Fruit fly (Drosophila melanogaster) whole organism, wandering third instar larva: ENCODE results near the gene CG5245.

Experiments
- Abd-B ChIP-seq: fragments of >200 bp; optimal IDR thresholded peaks from 2 replicates; lab custom pipeline; 2017; ENCODE audit warnings: missing biosample characterization, missing genetic modification characterization
- CG32264 ChIP-seq: fragments of 200-800 bp; sonication (Bioruptor generic); optimal IDR thresholded peaks from 2 replicates; lab custom pipeline; 2016; ENCODE audit warnings: missing biosample characterization, missing genetic modification characterization
- Dfd ChIP-seq: fragments of >200 bp; optimal IDR thresholded peaks from 2 replicates; lab custom pipeline; 2017; ENCODE audit warnings: missing biosample characterization, missing genetic modification characterization
- Dif ChIP-seq: fragments of 200-275, 200-300 bp; sonication (Bioruptor generic); optimal IDR thresholded peaks from 2 replicates; lab custom pipeline; 2018; ENCODE audit warnings: missing biosample characterization, missing genetic modification characterization; ENCODE audit not compliant: partially characterized antibody
- GATAd ChIP-seq: sonication (Bioruptor generic); optimal IDR thresholded peaks from 2 replicates; lab custom pipeline; 2016; ENCODE audit warnings: missing biosample characterization, missing genetic modification characterization
- Hnf4 ChIP-seq: fragments of 200-800 bp; sonication (Bioruptor generic); optimal IDR thresholded peaks from 2 replicates; lab custom pipeline; 2016; ENCODE audit warnings: missing biosample characterization, mild to moderate bottlenecking, missing genetic modification characterization
- Hr83 ChIP-seq: fragments of 200-300 bp; sonication (Bioruptor generic); optimal IDR thresholded peaks from 2 replicates; lab custom pipeline; 2016; ENCODE audit warnings: missing biosample characterization, mild to moderate bottlenecking, missing genetic modification characterization, moderate library complexity; ENCODE audit not compliant: poor library complexity, severe bottlenecking
- Jra ChIP-seq: sonication (Bioruptor generic); optimal IDR thresholded peaks from 2 replicates; lab custom pipeline; 2016; ENCODE audit warnings: missing biosample characterization, missing genetic modification characterization
- Mio ChIP-seq: sonication (Bioruptor generic); optimal IDR thresholded peaks from 2 replicates; lab custom pipeline; 2016; ENCODE audit warnings: missing biosample characterization, missing genetic modification characterization
- Myc ChIP-seq: fragments of >200 bp; optimal IDR thresholded peaks from 2 replicates; lab custom pipeline; 2017
- N ChIP-seq: fragments of >200 bp; optimal IDR thresholded peaks from 2 replicates; lab custom pipeline; 2018; ENCODE audit warnings: missing biosample characterization, missing external identifiers, missing genetic modification characterization
- OdsH ChIP-seq: fragments of 200-800 bp; sonication (Bioruptor generic); optimal IDR thresholded peaks from 2 replicates; lab custom pipeline; 2016; ENCODE audit warnings: missing biosample characterization, mild to moderate bottlenecking, missing genetic modification characterization
- Rel ChIP-seq, 2 experiments: fragments of 200-800 bp; sonication (Bioruptor generic) in 1 of 2; optimal IDR thresholded peaks; 2 replicates in 1 of 2; 3 replicates in 1 of 2; lab custom pipeline; 2016 to 2019; ENCODE audit warnings: mild to moderate bottlenecking in 2 of 2, missing biosample characterization in 2 of 2, missing genetic modification characterization in 2 of 2, moderate library complexity in 1 of 2
- Sp1 ChIP-seq: fragments of 200-800 bp; sonication (Bioruptor generic); optimal IDR thresholded peaks from 3 replicates; lab custom pipeline; 2019; ENCODE audit warnings: missing biosample characterization, mild to moderate bottlenecking, missing genetic modification characterization, moderate library complexity
- Vsx2 ChIP-seq: fragments of 200-300, 225-300 bp; sonication (Bioruptor generic); optimal IDR thresholded peaks from 2 replicates; lab custom pipeline; 2018; ENCODE audit warnings: missing biosample characterization, missing genetic modification characterization; ENCODE audit not compliant: partially characterized antibody
- br ChIP-seq: fragments of 200-800 bp; sonication (Bioruptor generic); optimal IDR thresholded peaks from 2 replicates; lab custom pipeline; 2016; ENCODE audit warnings: missing biosample characterization, missing genetic modification characterization
- brk ChIP-seq: fragments of 200-800 bp; sonication (Bioruptor generic); optimal IDR thresholded peaks from 2 replicates; lab custom pipeline; 2016; ENCODE audit warnings: missing biosample characterization, mild to moderate bottlenecking, missing genetic modification characterization
- dl ChIP-seq, 2 experiments: fragments of 175-275, 200-275 bp in 1 of 2; fragments of 200-275 bp in 1 of 2; sonication (Bioruptor generic); optimal IDR thresholded peaks; lab custom pipeline; 2018; ENCODE audit warnings: mild to moderate bottlenecking in 2 of 2, missing biosample characterization in 2 of 2, missing genetic modification characterization in 2 of 2, moderate library complexity in 2 of 2; ENCODE audit not compliant: partially characterized antibody in 2 of 2, insufficient read depth in 1 of 2
- dmrt93B ChIP-seq: fragments of 200-800 bp; sonication (Bioruptor generic); optimal IDR thresholded peaks from 2 replicates; lab custom pipeline; 2018; ENCODE audit warnings: missing biosample characterization, mild to moderate bottlenecking, missing genetic modification characterization
- dsf ChIP-seq: sonication (Bioruptor generic); optimal IDR thresholded peaks from 2 replicates; lab custom pipeline; 2016; ENCODE audit warnings: missing biosample characterization, missing genetic modification characterization, borderline replicate concordance
- ey ChIP-seq: fragments of 200-800 bp; sonication (Bioruptor generic); optimal IDR thresholded peaks from 2 replicates; lab custom pipeline; 2016; ENCODE audit warnings: missing biosample characterization, missing genetic modification characterization
- h ChIP-seq: fragments of 200-800 bp; sonication (Bioruptor generic); optimal IDR thresholded peaks from 3 replicates; lab custom pipeline; 2016; ENCODE audit warnings: missing biosample characterization, mild to moderate bottlenecking, missing genetic modification characterization
- jim ChIP-seq: fragments of 175-275, 200-325 bp; sonication (Bioruptor generic); optimal IDR thresholded peaks from 2 replicates; lab custom pipeline; 2016; ENCODE audit warnings: missing biosample characterization, mild to moderate bottlenecking, missing genetic modification characterization
- lola ChIP-seq: fragments of >200 bp; optimal IDR thresholded peaks from 2 replicates; lab custom pipeline; 2017; ENCODE audit warnings: missing biosample characterization, missing genetic modification characterization
- pan ChIP-seq: fragments of >200 bp; optimal IDR thresholded peaks from 2 replicates; lab custom pipeline; 2017
- psq ChIP-seq: fragments of 200-800 bp; sonication (Bioruptor generic); optimal IDR thresholded peaks from 3 replicates; lab custom pipeline; 2017; ENCODE audit warnings: missing biosample characterization, mild to moderate bottlenecking, missing genetic modification characterization, moderate library complexity
- rgr ChIP-seq: fragments of 200-800 bp; sonication (Bioruptor generic); optimal IDR thresholded peaks from 3 replicates; lab custom pipeline; 2016; ENCODE audit warnings: missing biosample characterization, mild to moderate bottlenecking, missing genetic modification characterization
- sv ChIP-seq: fragments of 200-800 bp; sonication (Bioruptor generic); optimal IDR thresholded peaks from 3 replicates; lab custom pipeline; 2016; ENCODE audit warnings: missing biosample characterization, missing genetic modification characterization
- tai ChIP-seq: sonication (Bioruptor generic); optimal IDR thresholded peaks from 2 replicates; lab custom pipeline; 2016; ENCODE audit warnings: missing biosample characterization, missing genetic modification characterization
- usp ChIP-seq: fragments of >200 bp; optimal IDR thresholded peaks from 2 replicates; lab custom pipeline; 2017; ENCODE audit warnings: missing biosample characterization, missing genetic modification characterization
- woc ChIP-seq: sonication (Bioruptor generic); optimal IDR thresholded peaks from 2 replicates; lab custom pipeline; 2016; ENCODE audit warnings: missing biosample characterization, mild to moderate bottlenecking, missing genetic modification characterization

Gene CG5245

DNA sequence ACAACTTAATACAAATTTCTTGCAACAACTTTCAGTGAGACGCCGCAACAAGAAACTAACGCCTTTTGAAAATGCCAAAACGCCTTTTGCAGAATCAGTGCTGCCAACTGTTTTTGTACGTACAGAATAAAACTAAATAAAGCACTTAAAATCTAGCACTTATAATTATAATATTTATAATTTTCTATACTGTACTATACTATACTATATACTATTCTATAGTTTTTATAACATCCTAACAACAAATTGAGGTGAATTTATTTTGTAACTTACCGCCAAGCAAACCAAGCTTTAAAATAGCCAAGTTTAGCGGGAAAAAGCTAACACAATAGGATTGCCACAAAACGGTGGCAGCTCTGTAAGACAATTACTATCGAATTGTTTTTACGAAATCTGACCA lies 4.4 kb downstream of the CG5245 start, which contains the start of the genes Aos1 and Srlp (continued):
- no peak for TF ChIP-seq dl (GFP tag; optimal IDR thresholded peaks at IDR 0.05; lab: Kevin White, UChicago; ENCODE audit: insufficient read depth in 1 of 2, partially characterized antibody in 2 of 2)

DNA sequence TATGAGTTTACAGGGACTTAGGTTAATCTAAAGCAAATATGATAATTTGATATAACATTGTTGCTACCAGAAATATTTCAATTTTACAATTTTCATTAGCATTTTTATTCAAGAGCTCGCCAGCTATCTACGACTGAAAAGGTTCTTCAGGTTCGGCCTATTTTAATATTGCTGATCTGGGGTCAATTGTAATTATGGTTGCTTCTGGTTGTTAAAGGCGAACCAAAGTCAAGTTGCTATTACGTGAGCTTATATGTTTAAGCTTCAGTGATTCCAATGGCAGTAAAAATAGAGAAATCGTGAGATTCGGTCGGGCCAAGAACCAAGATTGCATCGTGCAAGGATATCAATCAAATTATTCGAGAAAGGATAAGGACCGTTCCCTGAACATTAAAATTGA lies 6.6 kb downstream of the CG5245 start, which contains the start of gene Desat2:
TSS of gene Desat2 (plus strand) at position 301 of the 400 bp plus-strand sequence.
- TF ChIP-seq OdsH (GFP tag; lab: Kevin White, UChicago) (no peak), Vsx2 (GFP tag; lab: Kevin White, UChicago) (no peak), Hnf4 (GFP tag; lab: Kevin White, UChicago) (no peak), N (no peak), br (GFP tag; lab: Kevin White, UChicago) (no peak), sv (GFP tag; lab: Kevin White, UChicago) (no peak), brk (GFP tag; lab: Kevin White, UChicago) (no peak), rgr (GFP tag; lab: Kevin White, UChicago) (no peak), Jra (GFP tag; lab: Kevin White, UChicago) (no peak), woc (GFP tag; lab: Kevin White, UChicago) (no peak), GATAd (GFP tag; lab: Kevin White, UChicago) (no peak), pan (lab: Kevin White, UChicago) (no peak), Mio (GFP tag; lab: Kevin White, UChicago) (no peak), Myc (lab: Kevin White, UChicago) (no peak), ey (GFP tag; lab: Kevin White, UChicago) (no peak), Sp1 (GFP tag; lab: Kevin White, UChicago) (no peak), usp (GFP tag; lab: Kevin White, UChicago) (no peak), Dfd (GFP tag; lab: Kevin White, UChicago) (no peak), Rel (GFP tag; optimal IDR thresholded peaks at IDR 0.05; lab: Kevin White, UChicago) (no peak), Rel (tag; optimal IDR thresholded peaks at IDR 0.05; lab: Kevin White, UChicago) (no peak)

DNA sequence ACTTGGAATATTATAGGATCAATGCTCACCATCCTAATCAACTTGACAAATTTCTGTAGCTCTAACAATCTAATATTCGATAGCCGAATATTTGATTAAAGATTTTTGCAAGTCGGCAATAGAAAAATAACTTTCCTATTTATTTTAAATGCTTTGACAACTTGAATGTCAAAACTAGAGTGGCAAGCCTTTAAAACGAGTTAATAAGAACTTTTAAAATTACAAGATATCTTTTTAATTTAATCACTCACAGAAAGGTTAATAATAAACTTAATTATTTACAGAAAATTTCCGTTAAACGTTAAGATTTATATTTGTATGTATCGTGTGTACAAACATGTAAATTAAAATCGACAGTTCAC lies 9.7 kb downstream of the CG5245 start, which contains the start of the genes CG17207 and CG46427:
TSS of gene CG17207 (minus strand) at position 101 of the 362 bp plus-strand sequence.
TSS of gene CG46427 (minus strand) at position 101 of the 362 bp plus-strand sequence.
- TF ChIP-seq CG32264 = no peak
- TF ChIP-seq tai (GFP tag; lab: Kevin White, UChicago) = no peak
- no peak for TF ChIP-seq Jra (GFP tag; lab: Kevin White, UChicago)
- no peak for TF ChIP-seq Hnf4 (GFP tag; lab: Kevin White, UChicago)
- TF ChIP-seq Hr83 = no peak
- TF ChIP-seq dmrt93B (GFP tag; lab: Kevin White, UChicago) = no peak
- TF ChIP-seq Dif (GFP tag; lab: Kevin White, UChicago) = no peak
- no peak for TF ChIP-seq br (GFP tag; lab: Kevin White, UChicago)
- no peak for TF ChIP-seq jim (GFP tag; lab: Kevin White, UChicago)
- TF ChIP-seq pan (lab: Kevin White, UChicago) = no peak
- no peak for TF ChIP-seq lola
- TF ChIP-seq Sp1 (GFP tag; lab: Kevin White, UChicago) = no peak
- no peak for TF ChIP-seq Abd-B (GFP tag; lab: Kevin White, UChicago)
- no peak for TF ChIP-seq h (GFP tag; lab: Kevin White, UChicago)
- TF ChIP-seq, all 38 proteins: peak for 0

DNA sequence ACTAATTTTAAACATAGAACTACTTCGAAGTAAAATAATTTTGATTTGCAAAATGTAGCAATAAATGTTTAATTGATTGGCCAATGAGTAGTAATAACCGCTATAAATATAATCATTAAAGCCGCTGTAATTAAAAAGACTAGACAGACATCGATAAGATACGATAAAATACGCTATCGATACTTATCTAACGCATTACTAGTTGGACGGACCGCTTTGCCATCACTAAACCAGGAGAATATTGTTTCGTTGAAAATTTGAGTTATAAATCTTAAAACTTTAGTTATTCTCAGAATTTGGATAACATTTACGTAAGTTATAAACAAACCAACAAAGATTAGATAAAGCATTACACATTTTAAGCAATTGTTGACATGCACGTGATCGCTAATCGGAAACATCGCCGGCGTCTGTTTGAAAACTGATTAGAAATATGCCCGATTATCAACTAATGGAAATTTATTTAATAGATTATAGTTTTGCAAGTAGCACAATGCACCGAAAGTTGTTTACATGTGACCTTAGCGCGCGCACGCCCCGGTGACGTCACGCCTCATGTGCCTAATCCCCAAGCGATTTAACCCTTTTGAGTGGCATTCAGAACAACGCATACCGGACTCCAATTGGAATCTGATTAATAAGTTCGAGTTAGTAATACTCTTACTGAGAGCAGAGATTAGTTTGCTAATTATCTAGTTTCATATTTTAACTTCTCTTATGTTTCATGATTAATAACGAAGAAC lies 10.2 kb downstream of the CG5245 start, which contains the start of gene Desat1:
TSS of gene Desat1 (plus strand) at position 200 of the 743 bp plus-strand sequence.
- TF ChIP-seq dsf (GFP tag; lab: Kevin White, UChicago) (peak; percentile 34), Dif (GFP tag; lab: Kevin White, UChicago) (no peak), Jra (GFP tag; lab: Kevin White, UChicago) (peak; percentile 34), psq (GFP tag; lab: Kevin White, UChicago) (no peak), woc (GFP tag; lab: Kevin White, UChicago) (peak; percentile 32), br (GFP tag; lab: Kevin White, UChicago) (no peak)
